Worm (Caenorhabditis elegans) whole organism, L1 larva: ENCODE results near the gene F58G1.2.

Experiments
- F16B12.6 ChIP-seq: fragments of 150-350 bp; optimal IDR thresholded peaks from 2 replicates; lab custom pipeline; 2014; ENCODE audit warnings: missing biosample characterization, missing genetic modification characterization
- ceh-82 ChIP-seq, 3 experiments: fragments of 150-350 bp in 1 of 3; sonication (generic microtip) in 2 of 3; optimal IDR thresholded peaks; 2 replicates each; lab custom pipeline; 2014 to 2017; ENCODE audit warnings: missing biosample characterization in 3 of 3, missing genetic modification characterization in 3 of 3
- egl-27 ChIP-seq, 2 experiments: fragments of 150-350 bp in 1 of 2; sonication (generic microtip); optimal IDR thresholded peaks; 3 replicates each; lab custom pipeline; 2017 to 2018; ENCODE audit warnings: missing biosample characterization in 2 of 2, missing genetic modification characterization in 2 of 2, missing genetic modification reagents in 2 of 2
- mep-1 ChIP-seq: fragments of 150-350 bp; optimal IDR thresholded peaks from 2 replicates; lab custom pipeline; 2014; ENCODE audit warnings: missing biosample characterization, missing genetic modification characterization
- nhr-11 ChIP-seq: fragments of 150-350 bp; optimal IDR thresholded peaks from 2 replicates; lab custom pipeline; 2014; ENCODE audit warnings: missing biosample characterization, missing genetic modification characterization
- pqm-1 ChIP-seq: sonication (generic microtip); optimal IDR thresholded peaks from 3 replicates; lab custom pipeline; 2017; ENCODE audit warnings: missing biosample characterization, missing genetic modification characterization
- snpc-4 ChIP-seq: fragments of 150-350 bp; optimal IDR thresholded peaks from 2 replicates; lab custom pipeline; 2014; ENCODE audit warnings: missing biosample characterization, missing genetic modification characterization
- sup-37 ChIP-seq: fragments of 200-800 bp; sonication (Bioruptor generic); optimal IDR thresholded peaks from 2 replicates; lab custom pipeline; 2018; ENCODE audit warnings: mild to moderate bottlenecking, missing genetic modification characterization, missing compliant biosample characterization
- unc-62 ChIP-seq: fragments of 150-350 bp; optimal IDR thresholded peaks from 2 replicates; lab custom pipeline; 2014; ENCODE audit warnings: missing biosample characterization, missing genetic modification reagents, missing genetic modification characterization

DNA sequence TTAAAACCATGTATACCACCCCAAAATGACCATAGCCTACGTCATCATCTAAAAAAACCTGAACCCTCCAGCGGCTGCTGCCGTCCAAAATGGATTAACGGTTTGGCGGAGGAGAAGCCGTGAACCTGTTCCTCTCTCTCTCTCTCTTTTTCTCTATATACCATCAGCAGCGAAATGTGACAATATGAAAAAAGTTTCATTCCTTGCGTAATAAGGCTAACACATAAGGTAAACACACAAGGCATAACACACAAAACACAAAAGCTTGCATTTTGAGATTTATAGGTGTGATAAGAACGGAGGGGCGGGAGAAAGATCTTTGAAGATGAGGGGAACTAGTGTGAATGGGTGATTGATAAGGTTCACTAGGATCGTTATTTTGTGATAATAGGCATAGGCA lies 42.5 kb upstream of the F58G1.2 start:
- no peak for TF ChIP-seq nhr-11 (tag; lab: Kevin White, UChicago)
- no peak for TF ChIP-seq snpc-4 (tag; lab: Kevin White, UChicago)
- no peak for TF ChIP-seq unc-62 (GFP tag; lab: Kevin White, UChicago)
- TF ChIP-seq ceh-82 (tag; optimal IDR thresholded peaks at IDR 0.05; lab: Kevin White, UChicago): no peak
- no peak for TF ChIP-seq egl-27 (tag; optimal IDR thresholded peaks at IDR 0.05; lab: Kevin White, UChicago)
- no peak for TF ChIP-seq sup-37 (GFP tag; lab: Kevin White, UChicago)
- TF ChIP-seq mep-1 (tag; lab: Kevin White, UChicago): no peak
- TF ChIP-seq F16B12.6 (tag; lab: Kevin White, UChicago): no peak
- no peak for TF ChIP-seq pqm-1 (tag; lab: Kevin White, UChicago)
